Worm (Caenorhabditis elegans) whole organism, L4 larva: Measurements from ENCODE around the gene somi-1.

Source experiments
- mdl-1 ChIP-seq, 2 experiments: fragments of 150-350 bp in 1 of 2; sonication (generic microtip) in 1 of 2; optimal IDR thresholded peaks; 2 replicates each; lab custom pipeline; 2014 to 2017; ENCODE audit warnings: missing biosample characterization in 2 of 2, missing genetic modification characterization in 2 of 2
- snpc-4 ChIP-seq: fragments of 150-350 bp; optimal IDR thresholded peaks from 2 replicates; lab custom pipeline; 2014; ENCODE audit warnings: missing biosample characterization, missing genetic modification characterization
- unc-62 ChIP-seq, 3 experiments: fragments of 150-350 bp in 1 of 3; sonication (generic microtip); optimal IDR thresholded peaks in 2 of 3; peaks in 1 of 3; 1 replicate in 1 of 3; 2 replicates in 2 of 3; lab custom pipeline; 2014 to 2017; ENCODE audit warnings: missing biosample characterization in 3 of 3, missing genetic modification characterization in 3 of 3, missing genetic modification reagents in 3 of 3, missing genotype in 1 of 3

- no peak for TF ChIP-seq snpc-4 (tag; lab: Kevin White, UChicago)
- no peak for TF ChIP-seq unc-62 (GFP tag; optimal IDR thresholded peaks at IDR 0.05 in 1 of 2; lab: Kevin White, UChicago)
- no peak for TF ChIP-seq unc-62 (tag; optimal IDR thresholded peaks at IDR 0.05; lab: Kevin White, UChicago)
- peak in 1 of 2 experiments; percentile 49 for TF ChIP-seq mdl-1 (tag; optimal IDR thresholded peaks at IDR 0.05; lab: Kevin White, UChicago)
These were observed 18.4 kb downstream of the somi-1 start for ce11 chrV:13372821-13373220.
